Worm (Caenorhabditis elegans) whole organism, L4/young adult: Measurements from ENCODE around the gene F57A8.7.

Source experiments
- W03F9.2 ChIP-seq: fragments of 150-350 bp; optimal IDR thresholded peaks from 2 replicates; lab custom pipeline; 2014; ENCODE audit warnings: missing biosample characterization, missing genetic modification characterization
- him-1 ChIP-seq: sonication (generic microtip); optimal IDR thresholded peaks from 2 replicates; lab custom pipeline; 2016; ENCODE audit warnings: missing genotype, missing genetic modification reagents, missing genetic modification characterization, missing compliant biosample characterization

ce11 chrV:10043234-10043796, 32.2 kb upstream of the F57A8.7 start, which contains the start of gene T06E8.8:
- TF ChIP-seq him-1 (tag; lab: Kevin White, UChicago), result no peak
- TF ChIP-seq W03F9.2, result no peak
